Worm (Caenorhabditis elegans) whole organism, late embryonic: Measurements from ENCODE around the gene pqn-78.

Source experiments
- C08G9.2 ChIP-seq: sonication (generic microtip); optimal IDR thresholded peaks from 2 replicates; lab custom pipeline; 2016; ENCODE audit warnings: mild to moderate bottlenecking, missing genetic modification characterization, moderate library complexity, missing compliant biosample characterization
- K02D7.2 ChIP-seq: sonication (generic microtip); optimal IDR thresholded peaks from 2 replicates; lab custom pipeline; 2017; ENCODE audit warnings: mild to moderate bottlenecking, missing genetic modification characterization, missing compliant biosample characterization
- K09A11.1 ChIP-seq: sonication (generic microtip); optimal IDR thresholded peaks from 2 replicates; lab custom pipeline; 2017; ENCODE audit warnings: antibody characterized with exemption, mild to moderate bottlenecking, missing genetic modification characterization, missing compliant biosample characterization; ENCODE audit not compliant: insufficient read depth
- T23F11.4 ChIP-seq: fragments of 200-800 bp; sonication (Bioruptor generic); optimal IDR thresholded peaks from 2 replicates; lab custom pipeline; 2018; ENCODE audit warnings: mild to moderate bottlenecking, missing genetic modification characterization, missing compliant biosample characterization
- Y22D7AL.16 ChIP-seq: sonication (generic microtip); optimal IDR thresholded peaks from 2 replicates; lab custom pipeline; 2016; ENCODE audit warnings: missing genetic modification characterization, missing compliant biosample characterization
- ahr-1 ChIP-seq: sonication (generic microtip); optimal IDR thresholded peaks from 2 replicates; lab custom pipeline; 2016; ENCODE audit warnings: missing genetic modification characterization, missing compliant biosample characterization
- ceh-14 ChIP-seq: sonication (generic microtip); optimal IDR thresholded peaks from 2 replicates; lab custom pipeline; 2016; ENCODE audit warnings: missing genotype, missing genetic modification characterization, missing compliant biosample characterization
- ceh-18 ChIP-seq: sonication (generic microtip); optimal IDR thresholded peaks from 2 replicates; lab custom pipeline; 2016; ENCODE audit warnings: missing genetic modification characterization, missing compliant biosample characterization
- ceh-19 ChIP-seq: fragments of 200-800 bp; sonication (Bioruptor generic); optimal IDR thresholded peaks from 2 replicates; lab custom pipeline; 2018; ENCODE audit warnings: mild to moderate bottlenecking, missing genetic modification characterization, missing compliant biosample characterization
- ceh-2 ChIP-seq: sonication (generic microtip); optimal IDR thresholded peaks from 2 replicates; lab custom pipeline; 2016; ENCODE audit warnings: missing genotype, missing genetic modification characterization, missing compliant biosample characterization
- ceh-22 ChIP-seq: sonication (generic microtip); optimal IDR thresholded peaks from 2 replicates; lab custom pipeline; 2017; ENCODE audit warnings: missing biosample characterization, missing genetic modification characterization
- ceh-24 ChIP-seq: sonication (generic microtip); optimal IDR thresholded peaks from 2 replicates; lab custom pipeline; 2016; ENCODE audit warnings: mild to moderate bottlenecking, missing genetic modification characterization, missing compliant biosample characterization
- ceh-30 ChIP-seq: fragments of 150-350 bp; optimal IDR thresholded peaks from 2 replicates; lab custom pipeline; 2014; ENCODE audit warnings: missing biosample characterization, missing genetic modification characterization
- ceh-31 ChIP-seq: sonication (generic microtip); optimal IDR thresholded peaks from 2 replicates; lab custom pipeline; 2016; ENCODE audit warnings: missing genetic modification characterization, missing compliant biosample characterization
- ceh-34 ChIP-seq: sonication (generic microtip); optimal IDR thresholded peaks from 2 replicates; lab custom pipeline; 2016; ENCODE audit warnings: mild to moderate bottlenecking, missing genetic modification characterization, missing compliant biosample characterization
- ceh-45 ChIP-seq: fragments of 200-800 bp; sonication (Bioruptor generic); IDR thresholded peaks from 2 replicates; pipeline ENCODE4 v1.3.6; 2022; ENCODE audit warnings: missing genetic modification reagents, missing genetic modification characterization, missing compliant biosample characterization
- ceh-48 ChIP-seq: sonication (generic microtip); optimal IDR thresholded peaks from 2 replicates; lab custom pipeline; 2016; ENCODE audit warnings: missing genetic modification characterization, inconsistent platforms, missing compliant biosample characterization
- ceh-6 ChIP-seq: fragments of 200-800 bp; sonication (Bioruptor generic); optimal IDR thresholded peaks from 2 replicates; lab custom pipeline; 2018; ENCODE audit warnings: mild to moderate bottlenecking, missing genetic modification characterization, missing compliant biosample characterization
- ceh-9 ChIP-seq: sonication (generic microtip); optimal IDR thresholded peaks from 2 replicates; lab custom pipeline; 2016; ENCODE audit warnings: mild to moderate bottlenecking, missing genetic modification characterization, inconsistent platforms, missing compliant biosample characterization
- dmd-4 ChIP-seq: sonication (generic microtip); optimal IDR thresholded peaks from 2 replicates; lab custom pipeline; 2016; ENCODE audit warnings: borderline replicate concordance, missing genetic modification characterization, missing compliant biosample characterization
- dve-1 ChIP-seq: sonication (generic microtip); optimal IDR thresholded peaks from 2 replicates; lab custom pipeline; 2017; ENCODE audit warnings: antibody characterized with exemption, mild to moderate bottlenecking, missing genetic modification characterization, missing compliant biosample characterization
- elt-2 ChIP-seq: sonication (generic microtip); optimal IDR thresholded peaks from 2 replicates; lab custom pipeline; 2016; ENCODE audit warnings: missing genetic modification reagents, missing genetic modification characterization, missing compliant biosample characterization
- elt-4 ChIP-seq: sonication (generic microtip); optimal IDR thresholded peaks from 2 replicates; lab custom pipeline; 2016; ENCODE audit warnings: missing genetic modification characterization, missing compliant biosample characterization
- fax-1 ChIP-seq: sonication (generic microtip); optimal IDR thresholded peaks from 2 replicates; lab custom pipeline; 2016; ENCODE audit warnings: missing genotype, missing genetic modification characterization, missing compliant biosample characterization
- fkh-10 ChIP-seq: fragments of 150-350 bp; optimal IDR thresholded peaks from 2 replicates; lab custom pipeline; 2014; ENCODE audit warnings: missing biosample characterization, missing genetic modification reagents, missing genetic modification characterization
- gmeb-2 ChIP-seq: sonication (generic microtip); optimal IDR thresholded peaks from 2 replicates; lab custom pipeline; 2016; ENCODE audit warnings: missing genetic modification characterization, inconsistent platforms, missing compliant biosample characterization
- hlh-15 ChIP-seq: sonication (generic microtip); optimal IDR thresholded peaks from 2 replicates; lab custom pipeline; 2016; ENCODE audit warnings: missing genetic modification characterization, missing compliant biosample characterization
- hlh-30 ChIP-seq: sonication (generic microtip); optimal IDR thresholded peaks from 2 replicates; lab custom pipeline; 2017; ENCODE audit warnings: antibody characterized with exemption, missing genetic modification characterization, missing compliant biosample characterization; ENCODE audit not compliant: insufficient read depth
- hlh-6 ChIP-seq: sonication (generic microtip); optimal IDR thresholded peaks from 2 replicates; lab custom pipeline; 2016; ENCODE audit warnings: missing genotype, missing genetic modification characterization, missing compliant biosample characterization
- hlh-8 ChIP-seq: sonication (generic microtip); optimal IDR thresholded peaks from 2 replicates; lab custom pipeline; 2016; ENCODE audit warnings: missing genotype, missing genetic modification characterization, missing compliant biosample characterization
- lim-6 ChIP-seq: sonication (generic microtip); optimal IDR thresholded peaks from 2 replicates; lab custom pipeline; 2016; ENCODE audit warnings: missing genetic modification characterization, missing compliant biosample characterization
- nfya-1 ChIP-seq: sonication (generic microtip); optimal IDR thresholded peaks from 2 replicates; lab custom pipeline; 2017; ENCODE audit warnings: missing genetic modification characterization, mild to moderate bottlenecking, missing compliant biosample characterization, antibody characterized with exemption, moderate library complexity
- odd-2 ChIP-seq: sonication (generic microtip); optimal IDR thresholded peaks from 2 replicates; lab custom pipeline; 2017; ENCODE audit warnings: antibody characterized with exemption, mild to moderate bottlenecking, missing genetic modification characterization, missing compliant biosample characterization
- pag-3 ChIP-seq: sonication (generic microtip); optimal IDR thresholded peaks from 2 replicates; lab custom pipeline; 2016; ENCODE audit warnings: missing compliant biosample characterization, missing genetic modification characterization, borderline replicate concordance
- pax-1 ChIP-seq: fragments of 150-350 bp; optimal IDR thresholded peaks from 2 replicates; lab custom pipeline; 2014; ENCODE audit warnings: missing biosample characterization, missing genetic modification characterization
- pha-4 ChIP-seq: fragments of 150-350 bp; optimal IDR thresholded peaks from 2 replicates; lab custom pipeline; 2018; ENCODE audit warnings: missing biosample characterization, missing genetic modification reagents, missing genetic modification characterization
- pqm-1 ChIP-seq: sonication (generic microtip); optimal IDR thresholded peaks from 2 replicates; lab custom pipeline; 2016; ENCODE audit warnings: missing genetic modification characterization, missing compliant biosample characterization
- ref-2 ChIP-seq: sonication (generic microtip); optimal IDR thresholded peaks from 2 replicates; lab custom pipeline; 2016; ENCODE audit warnings: missing genetic modification characterization, missing compliant biosample characterization
- rnt-1 ChIP-seq: sonication (generic microtip); optimal IDR thresholded peaks from 2 replicates; lab custom pipeline; 2016; ENCODE audit warnings: missing genetic modification characterization, missing compliant biosample characterization
- sdc-2 ChIP-seq: sonication (generic microtip); optimal IDR thresholded peaks from 2 replicates; lab custom pipeline; 2016; ENCODE audit warnings: missing genotype, missing genetic modification characterization, missing compliant biosample characterization
- sox-4 ChIP-seq: sonication (generic microtip); optimal IDR thresholded peaks from 2 replicates; lab custom pipeline; 2017; ENCODE audit warnings: mild to moderate bottlenecking, missing genetic modification characterization, inconsistent platforms, missing compliant biosample characterization
- syd-9 ChIP-seq: sonication (generic microtip); optimal IDR thresholded peaks from 2 replicates; lab custom pipeline; 2016; ENCODE audit warnings: mild to moderate bottlenecking, missing genetic modification characterization, moderate library complexity, missing compliant biosample characterization
- tbx-2 ChIP-seq: sonication (generic microtip); optimal IDR thresholded peaks from 2 replicates; lab custom pipeline; 2016; ENCODE audit warnings: missing genetic modification characterization, missing compliant biosample characterization
- unc-3 ChIP-seq, 2 experiments: fragments of 200-800 bp in 1 of 2; sonication (Bioruptor generic) in 1 of 2; sonication (generic microtip) in 1 of 2; conservative IDR thresholded peaks in 1 of 2; optimal IDR thresholded peaks in 1 of 2; 2 replicates each; pipeline versions ENCODE4 v1.3.6 to Lab custom; 2016 to 2022; ENCODE audit warnings: missing compliant biosample characterization in 2 of 2, missing genetic modification characterization in 2 of 2, missing genetic modification reagents in 1 of 2
- unc-42 ChIP-seq: sonication (generic microtip); optimal IDR thresholded peaks from 2 replicates; lab custom pipeline; 2016; ENCODE audit warnings: missing genotype, missing genetic modification characterization, missing compliant biosample characterization
- unc-55 ChIP-seq: sonication (generic microtip); optimal IDR thresholded peaks from 2 replicates; lab custom pipeline; 2017; ENCODE audit warnings: missing biosample characterization, missing genetic modification reagents, missing genetic modification characterization
- unc-86 ChIP-seq: sonication (generic microtip); optimal IDR thresholded peaks from 2 replicates; lab custom pipeline; 2016; ENCODE audit warnings: missing genetic modification characterization, missing compliant biosample characterization
- ztf-16 ChIP-seq: sonication (generic microtip); optimal IDR thresholded peaks from 2 replicates; lab custom pipeline; 2017; ENCODE audit warnings: missing genetic modification characterization, missing compliant biosample characterization

Gene pqn-78

ce11 chrIV:15570770-15571169 lies 24.1 kb downstream of the pqn-78 start (continued):
- TF ChIP-seq K09A11.1 (tag; lab: Kevin White, UChicago) (no peak), unc-86 (tag; lab: Kevin White, UChicago) (no peak), ceh-18 (peak; percentile 73), gmeb-2 (no peak), fkh-10 (GFP tag; lab: Kevin White, UChicago) (no peak), fax-1 (no peak), hlh-30 (tag; lab: Kevin White, UChicago) (peak; percentile 75), odd-2 (tag; lab: Kevin White, UChicago) (no peak), ahr-1 (no peak), ceh-6 (GFP tag; lab: Kevin White, UChicago) (no peak), rnt-1 (peak; percentile 41), ceh-45 (GFP tag; lab: Robert Waterston, UW) (no peak), ceh-30 (no peak), sox-4 (tag; lab: Kevin White, UChicago) (no peak), lim-6 (no peak), dmd-4 (tag; lab: Kevin White, UChicago) (no peak), ceh-24 (tag; lab: Kevin White, UChicago) (no peak), ceh-31 (tag; lab: Kevin White, UChicago) (peak; percentile 87), unc-42 (tag; lab: Kevin White, UChicago) (peak; percentile 58), ceh-9 (no peak), K02D7.2 (no peak), pag-3 (tag; lab: Kevin White, UChicago) (no peak), elt-4 (tag; lab: Kevin White, UChicago) (no peak), nfya-1 (tag; lab: Kevin White, UChicago) (peak; percentile 100), syd-9 (peak; percentile 11), pha-4 (tag; lab: Kevin White, UChicago) (no peak)

ce11 chrIV:15564327-15564726 lies 30.5 kb downstream of the pqn-78 start, which contains the start of gene Y105C5A.1:
Y105C5A.1 (minus strand) TSS chrIV:15564427.
- TF ChIP-seq unc-3 (GFP tag; conservative IDR thresholded peaks at IDR 0.05; lab: Robert Waterston, UW): no peak
- no peak for TF ChIP-seq unc-3 (tag; optimal IDR thresholded peaks at IDR 0.05; lab: Kevin White, UChicago)
- no peak for TF ChIP-seq hlh-30 (tag; lab: Kevin White, UChicago)
- no peak for TF ChIP-seq ceh-19 (GFP tag; lab: Kevin White, UChicago)
- TF ChIP-seq ahr-1: no peak
- TF ChIP-seq K09A11.1 (tag; lab: Kevin White, UChicago): no peak
- no peak for TF ChIP-seq ceh-22 (tag; lab: Kevin White, UChicago)
- no peak for TF ChIP-seq sox-4 (tag; lab: Kevin White, UChicago)
- no peak for TF ChIP-seq ceh-9
- TF ChIP-seq dve-1: no peak
- no peak for TF ChIP-seq ztf-16 (tag; lab: Kevin White, UChicago)
- no peak for TF ChIP-seq hlh-6 (tag; lab: Kevin White, UChicago)

- TF ChIP-seq pqm-1 (no peak), unc-55 (no peak), rnt-1 (peak; percentile 2), pax-1 (tag; lab: Kevin White, UChicago) (no peak), Y22D7AL.16 (no peak), tbx-2 (peak; percentile 73), ceh-14 (peak; percentile 89), sdc-2 (tag; lab: Kevin White, UChicago) (peak; percentile 26), nfya-1 (tag; lab: Kevin White, UChicago) (peak; percentile 68), ref-2 (tag; lab: Kevin White, UChicago) (no peak), ceh-34 (tag; lab: Kevin White, UChicago) (peak; percentile 33), T23F11.4 (GFP tag; lab: Kevin White, UChicago) (peak; percentile 19), ceh-18 (peak; percentile 54), ceh-48 (tag; lab: Kevin White, UChicago) (peak; percentile 31), hlh-15 (tag; lab: Kevin White, UChicago) (no peak), lim-6 (peak; percentile 48), K02D7.2 (no peak), hlh-8 (tag; lab: Kevin White, UChicago) (no peak), ceh-31 (tag; lab: Kevin White, UChicago) (peak; percentile 61), ceh-2 (peak; percentile 23), elt-2 (peak; percentile 51), unc-42 (tag; lab: Kevin White, UChicago) (peak; percentile 76), C08G9.2 (peak; percentile 5)
Observed at ce11 chrIV:15561223-15561656, 33.6 kb downstream of the pqn-78 start.
